Worm (Caenorhabditis elegans): ENCODE measurements around the gene nuo-4.

Gene nuo-4

DNA sequence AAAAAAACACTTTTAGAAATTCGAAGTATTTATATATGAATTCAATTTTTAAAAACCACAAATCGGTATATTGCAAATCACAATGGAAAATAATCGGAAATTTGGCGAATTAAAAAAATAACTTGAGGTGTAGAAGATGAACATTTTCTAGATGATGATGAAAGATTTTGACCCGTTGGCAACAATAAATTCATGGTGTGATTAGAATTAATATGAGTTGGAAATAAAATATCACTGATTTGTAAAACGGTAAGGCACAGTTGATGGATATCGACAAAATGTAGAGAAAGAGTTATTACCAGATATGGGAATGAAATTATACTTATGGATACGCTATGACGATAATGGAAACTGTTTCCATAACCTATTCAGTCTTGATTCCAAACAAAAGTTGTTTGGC is 46.3 kb downstream of the nuo-4 start:
- TF ChIP-seq sma-9 (GFP tag; optimal IDR thresholded peaks at IDR 0.05) (no peak), sma-9 (tag; optimal IDR thresholded peaks at IDR 0.05) (no peak), fos-1 (tag; optimal IDR thresholded peaks at IDR 0.05) (no peak), nhr-21 (tag; optimal IDR thresholded peaks at IDR 0.05) (no peak), mab-5 (tag; optimal IDR thresholded peaks at IDR 0.05) (no peak)

DNA sequence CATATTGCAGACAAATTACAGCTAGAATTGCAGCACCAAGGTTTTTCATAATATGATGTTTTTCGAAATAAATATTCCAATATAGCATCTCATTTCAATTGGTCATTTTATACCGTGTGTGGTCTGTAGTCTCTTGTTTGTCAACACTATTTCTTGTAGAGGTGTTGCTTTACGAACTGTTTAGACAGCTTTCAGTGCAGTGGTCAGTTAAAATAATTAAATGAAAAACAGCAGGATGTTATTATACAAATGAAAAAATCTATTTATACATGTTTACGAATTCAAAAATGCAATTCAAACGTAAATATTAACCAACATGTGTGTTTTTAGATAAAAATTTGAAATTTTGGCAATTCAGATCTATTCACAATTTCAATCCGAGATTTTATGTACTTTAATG is 46.8 kb downstream of the nuo-4 start, which contains the start of gene B0280.7:
TSS of gene B0280.7 (minus strand) at position 101 of the 400 bp plus-strand sequence.
- TF ChIP-seq ama-1 (optimal IDR thresholded peaks at IDR 0.05), result no peak
- peak; percentile 9 for TF ChIP-seq nhr-25 (tag; optimal IDR thresholded peaks at IDR 0.05)

DNA sequence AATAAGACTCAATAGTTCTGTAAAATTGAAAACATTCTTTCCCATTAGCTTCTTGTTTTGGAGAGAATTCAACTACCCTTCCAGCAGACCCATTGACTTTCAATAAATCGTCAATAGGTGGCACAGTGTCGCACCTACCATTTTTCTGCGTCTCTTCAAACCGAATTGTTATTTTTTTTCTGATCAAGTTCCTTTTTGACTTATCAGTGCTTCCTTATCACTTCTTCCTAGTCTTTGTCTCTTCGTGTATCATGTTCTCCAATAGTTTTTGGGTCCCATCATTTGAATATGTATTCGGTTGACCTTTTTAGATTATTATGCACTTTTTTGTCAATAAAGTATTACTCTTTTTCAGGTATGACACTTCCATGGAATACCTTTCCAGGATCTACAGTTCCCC is 50.6 kb downstream of the nuo-4 start, which contains the start of gene odd-1:
TSS of gene odd-1 (plus strand) at position 349 of the 400 bp plus-strand sequence.
- TF ChIP-seq fos-1 (tag; optimal IDR thresholded peaks at IDR 0.05), result peak; percentile 28
- TF ChIP-seq blmp-1 (tag; optimal IDR thresholded peaks at IDR 0.05; ENCODE audit: insufficient read depth), result no peak

DNA sequence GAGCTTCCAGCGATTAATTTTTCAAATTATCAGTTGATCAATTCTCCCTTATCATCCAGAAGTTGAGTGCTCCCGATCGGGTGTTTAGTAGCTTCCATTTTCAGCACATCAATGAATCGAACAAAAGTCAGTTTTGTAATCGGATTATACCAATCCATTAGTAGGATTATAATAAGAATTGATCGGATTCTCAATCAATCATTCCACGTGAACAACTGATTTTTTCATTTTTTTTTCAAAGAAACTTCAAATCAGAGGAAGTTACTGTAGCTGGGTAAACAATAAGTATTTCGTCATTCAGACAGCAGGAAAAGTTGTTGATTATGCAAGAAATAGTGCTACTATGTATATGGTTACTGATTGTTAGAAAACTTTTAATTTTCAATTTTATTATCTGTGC is 51.8 kb downstream of the nuo-4 start:
- TF ChIP-seq fos-1 (tag; optimal IDR thresholded peaks at IDR 0.05) (peak; percentile 43), ztf-1 (GFP tag; conservative IDR thresholded peaks at IDR 0.05) (no peak)

All from whole organism, L2 larva.